Worm (Caenorhabditis elegans) whole organism, L1 larva: Measurements from ENCODE around the gene gpd-1.
A peak's percentile ranks its signal among the peaks of the same experiment; 100 is the strongest.

ENCODE experiments used
- C04F5.9 ChIP-seq: sonication (generic microtip); optimal IDR thresholded peaks from 2 replicates; lab custom pipeline; 2016; ENCODE audit warnings: missing genetic modification characterization, missing compliant biosample characterization
- C16A3.4 ChIP-seq: fragments of 150-350 bp; optimal IDR thresholded peaks from 2 replicates; lab custom pipeline; 2014; ENCODE audit warnings: missing biosample characterization, missing genetic modification characterization
- C34B4.2 ChIP-seq: sonication (generic microtip); optimal IDR thresholded peaks from 2 replicates; lab custom pipeline; 2017; ENCODE audit warnings: mild to moderate bottlenecking, missing genetic modification characterization, missing compliant biosample characterization
- aha-1 ChIP-seq: fragments of 150-350 bp; optimal IDR thresholded peaks from 2 replicates; lab custom pipeline; 2014; ENCODE audit warnings: missing biosample characterization, missing genetic modification characterization
- aly-2 ChIP-seq: fragments of 150-350 bp; optimal IDR thresholded peaks from 2 replicates; lab custom pipeline; 2014; ENCODE audit warnings: missing biosample characterization, missing genetic modification characterization
- ama-1 ChIP-seq: fragments of 150-350 bp; optimal IDR thresholded peaks from 2 replicates; lab custom pipeline; 2014
- ceh-8 ChIP-seq: fragments of 200-800 bp; sonication (Bioruptor generic); optimal IDR thresholded peaks from 2 replicates; lab custom pipeline; 2018; ENCODE audit warnings: mild to moderate bottlenecking, missing genetic modification characterization, moderate library complexity, missing compliant biosample characterization
- ceh-88 ChIP-seq: fragments of 200-800 bp; sonication (Bioruptor generic); IDR thresholded peaks from 2 replicates; pipeline ENCODE4 v1.3.6; 2022; ENCODE audit warnings: missing genetic modification characterization, missing compliant biosample characterization
- ceh-90 ChIP-seq: sonication (generic microtip); optimal IDR thresholded peaks from 2 replicates; lab custom pipeline; 2016; ENCODE audit warnings: missing genetic modification characterization, missing compliant biosample characterization
- ces-1 ChIP-seq: fragments of 150-350 bp; optimal IDR thresholded peaks from 2 replicates; lab custom pipeline; 2014; ENCODE audit warnings: missing biosample characterization, missing genetic modification reagents, missing genetic modification characterization
- dsc-1 ChIP-seq: sonication (generic microtip); optimal IDR thresholded peaks from 2 replicates; lab custom pipeline; 2016; ENCODE audit warnings: mild to moderate bottlenecking, missing genetic modification characterization, missing compliant biosample characterization
- elt-2 ChIP-seq: sonication (generic microtip); optimal IDR thresholded peaks from 2 replicates; lab custom pipeline; 2016; ENCODE audit warnings: missing genetic modification characterization, mild to moderate bottlenecking, inconsistent platforms, missing compliant biosample characterization, missing genetic modification reagents
- fkh-10 ChIP-seq: sonication (generic microtip); optimal IDR thresholded peaks from 2 replicates; lab custom pipeline; 2017; ENCODE audit warnings: missing biosample characterization, missing genetic modification reagents, missing genetic modification characterization
- fkh-8 ChIP-seq: sonication (generic microtip); optimal IDR thresholded peaks from 2 replicates; lab custom pipeline; 2016; ENCODE audit warnings: mild to moderate bottlenecking, missing genetic modification characterization, missing compliant biosample characterization
- hlh-17 ChIP-seq: fragments of 200-800 bp; sonication (Bioruptor generic); optimal IDR thresholded peaks from 2 replicates; lab custom pipeline; 2018; ENCODE audit warnings: missing genetic modification characterization, mild to moderate bottlenecking, missing compliant biosample characterization, moderate library complexity, borderline replicate concordance
- hlh-4 ChIP-seq: sonication (generic microtip); optimal IDR thresholded peaks from 2 replicates; lab custom pipeline; 2016; ENCODE audit warnings: mild to moderate bottlenecking, missing genetic modification characterization, missing compliant biosample characterization
- hpl-2 ChIP-seq: fragments of 150-350 bp; optimal IDR thresholded peaks from 2 replicates; lab custom pipeline; 2014; ENCODE audit warnings: missing biosample characterization, missing genetic modification reagents, missing genetic modification characterization
- irx-1 ChIP-seq: sonication (generic microtip); optimal IDR thresholded peaks from 2 replicates; lab custom pipeline; 2016; ENCODE audit warnings: missing genetic modification characterization, missing compliant biosample characterization
- isw-1 ChIP-seq: fragments of 200-800 bp; sonication (Bioruptor generic); IDR thresholded peaks from 2 replicates; pipeline ENCODE4 v1.3.6; 2022; ENCODE audit warnings: missing genetic modification characterization, missing compliant biosample characterization
- jun-1 ChIP-seq: fragments of 150-350 bp; optimal IDR thresholded peaks from 2 replicates; lab custom pipeline; 2014; ENCODE audit warnings: missing biosample characterization, missing genetic modification reagents, missing genetic modification characterization
- lin-15B ChIP-seq: fragments of 150-350 bp; sonication (generic microtip); optimal IDR thresholded peaks from 3 replicates; lab custom pipeline; 2014; ENCODE audit warnings: missing biosample characterization, missing genetic modification characterization
- lin-35 ChIP-seq, 2 experiments: fragments of 150-350 bp; optimal IDR thresholded peaks; 2 replicates each; lab custom pipeline; 2014; ENCODE audit warnings: missing biosample characterization in 2 of 2, missing genetic modification characterization in 2 of 2, missing genetic modification reagents in 2 of 2
- lin-39 ChIP-seq: fragments of 150-350 bp; optimal IDR thresholded peaks from 2 replicates; lab custom pipeline; 2014; ENCODE audit warnings: missing biosample characterization, missing genetic modification reagents, missing genetic modification characterization
- lsy-2 ChIP-seq, 2 experiments: fragments of 150-350 bp; optimal IDR thresholded peaks; 2 replicates each; lab custom pipeline; 2014; ENCODE audit warnings: missing biosample characterization in 2 of 2, missing genetic modification characterization in 2 of 2
- mab-9 ChIP-seq: fragments of 200-800 bp; sonication (Bioruptor generic); IDR thresholded peaks from 2 replicates; pipeline ENCODE4 v1.3.6; 2022; ENCODE audit warnings: missing genetic modification reagents, missing genetic modification characterization, missing compliant biosample characterization
- mdl-1 ChIP-seq, 2 experiments: fragments of 150-350 bp; optimal IDR thresholded peaks; 2 replicates each; lab custom pipeline; 2014 to 2017; ENCODE audit warnings: missing biosample characterization in 2 of 2, missing genetic modification characterization in 2 of 2, inconsistent platforms in 1 of 2
- mef-2 ChIP-seq: fragments of 150-350 bp; optimal IDR thresholded peaks from 2 replicates; lab custom pipeline; 2014; ENCODE audit warnings: missing biosample characterization, missing genetic modification characterization
- mep-1 ChIP-seq: fragments of 150-350 bp; optimal IDR thresholded peaks from 2 replicates; lab custom pipeline; 2014; ENCODE audit warnings: missing biosample characterization, missing genetic modification characterization
- nhr-11 ChIP-seq: fragments of 150-350 bp; optimal IDR thresholded peaks from 2 replicates; lab custom pipeline; 2014; ENCODE audit warnings: missing biosample characterization, missing genetic modification characterization
- nhr-12 ChIP-seq: sonication (generic microtip); optimal IDR thresholded peaks from 2 replicates; lab custom pipeline; 2017; ENCODE audit warnings: missing biosample characterization, missing genetic modification characterization
- nhr-20 ChIP-seq: sonication (generic microtip); optimal IDR thresholded peaks from 2 replicates; lab custom pipeline; 2016; ENCODE audit warnings: mild to moderate bottlenecking, missing genetic modification characterization, missing compliant biosample characterization
- nhr-237 ChIP-seq: fragments of 150-350 bp; optimal IDR thresholded peaks from 2 replicates; lab custom pipeline; 2014; ENCODE audit warnings: missing biosample characterization, missing genetic modification characterization
- nhr-47 ChIP-seq: sonication (generic microtip); optimal IDR thresholded peaks from 2 replicates; lab custom pipeline; 2016; ENCODE audit warnings: mild to moderate bottlenecking, missing genetic modification characterization, moderate library complexity, missing compliant biosample characterization
- nhr-84 ChIP-seq: sonication (generic microtip); optimal IDR thresholded peaks from 2 replicates; lab custom pipeline; 2017; ENCODE audit warnings: missing biosample characterization, missing genetic modification characterization
- nhr-85 ChIP-seq: sonication (generic microtip); peaks from one replicate; lab custom pipeline; 2016; ENCODE audit warnings: missing genetic modification characterization, inconsistent platforms, missing compliant biosample characterization
- nhr-90 ChIP-seq: sonication (generic microtip); optimal IDR thresholded peaks from 2 replicates; lab custom pipeline; 2016; ENCODE audit warnings: mild to moderate bottlenecking, missing genetic modification characterization, missing compliant biosample characterization; ENCODE audit not compliant: poor library complexity
- pag-3 ChIP-seq: sonication (generic microtip); optimal IDR thresholded peaks from 2 replicates; lab custom pipeline; 2017; ENCODE audit warnings: missing genetic modification characterization, mild to moderate bottlenecking, missing compliant biosample characterization, antibody characterized with exemption, borderline replicate concordance; ENCODE audit not compliant: insufficient read depth
- pqm-1 ChIP-seq: sonication (generic microtip); optimal IDR thresholded peaks from 3 replicates; lab custom pipeline; 2017; ENCODE audit warnings: missing biosample characterization, missing genetic modification characterization
- snpc-4 ChIP-seq: fragments of 150-350 bp; optimal IDR thresholded peaks from 2 replicates; lab custom pipeline; 2014; ENCODE audit warnings: missing biosample characterization, missing genetic modification characterization
- snu-23 ChIP-seq: sonication (generic microtip); optimal IDR thresholded peaks from 2 replicates; lab custom pipeline; 2016; ENCODE audit warnings: missing genetic modification characterization, missing compliant biosample characterization
- sox-4 ChIP-seq: sonication (generic microtip); optimal IDR thresholded peaks from 2 replicates; lab custom pipeline; 2016; ENCODE audit warnings: missing genetic modification characterization, missing compliant biosample characterization
- sptf-1 ChIP-seq: fragments of 150-350 bp; optimal IDR thresholded peaks from 2 replicates; lab custom pipeline; 2014; ENCODE audit warnings: missing biosample characterization, missing genetic modification characterization
- swsn-7 ChIP-seq: sonication (generic microtip); optimal IDR thresholded peaks from 2 replicates; lab custom pipeline; 2016; ENCODE audit warnings: missing genetic modification characterization, missing compliant biosample characterization
- tbx-2 ChIP-seq: sonication (generic microtip); optimal IDR thresholded peaks from 2 replicates; lab custom pipeline; 2016; ENCODE audit warnings: missing genetic modification characterization, missing compliant biosample characterization
- tlp-1 ChIP-seq: fragments of 150-350 bp; optimal IDR thresholded peaks from 2 replicates; lab custom pipeline; 2014; ENCODE audit warnings: missing biosample characterization, missing genetic modification characterization
- unc-62 ChIP-seq: fragments of 150-350 bp; optimal IDR thresholded peaks from 2 replicates; lab custom pipeline; 2014; ENCODE audit warnings: missing biosample characterization, missing genetic modification reagents, missing genetic modification characterization
- unc-98 ChIP-seq: fragments of 200-800 bp; sonication (Bioruptor generic); IDR thresholded peaks from 2 replicates; pipeline ENCODE4 v1.3.6; 2022; ENCODE audit warnings: missing genetic modification characterization, missing compliant biosample characterization
- xbp-1 ChIP-seq: sonication (generic microtip); optimal IDR thresholded peaks from 2 replicates; lab custom pipeline; 2016; ENCODE audit warnings: missing genetic modification characterization, missing compliant biosample characterization
- ztf-11 ChIP-seq, 2 experiments: sonication (generic microtip); optimal IDR thresholded peaks; 2 replicates each; lab custom pipeline; 2016 to 2017; ENCODE audit warnings: missing genetic modification characterization in 2 of 2, missing biosample characterization in 1 of 2, missing compliant biosample characterization in 1 of 2
- ztf-4 ChIP-seq: fragments of 150-350 bp; optimal IDR thresholded peaks from 2 replicates; lab custom pipeline; 2014; ENCODE audit warnings: missing biosample characterization, missing genetic modification characterization

Gene gpd-1

DNA sequence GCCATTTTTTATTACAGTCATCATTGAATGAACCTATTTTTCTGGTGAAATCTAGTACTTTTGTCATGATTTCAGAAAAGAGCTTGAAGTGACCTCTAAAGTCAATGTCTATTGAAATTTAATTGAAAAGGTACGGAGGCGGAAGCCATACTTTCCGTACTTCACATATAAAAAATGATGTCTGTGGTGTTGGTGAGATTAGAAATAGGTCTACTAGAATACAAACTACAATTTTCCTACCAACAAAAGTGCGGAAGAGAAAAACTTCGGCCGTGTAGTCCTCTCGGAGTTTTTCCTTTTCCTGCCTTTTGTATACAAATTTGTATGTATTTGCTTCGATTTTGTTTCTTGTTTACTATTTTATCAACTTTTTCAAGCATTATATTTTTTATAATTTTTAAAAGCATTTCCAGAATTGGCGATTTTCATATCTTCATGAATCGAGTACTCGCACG lies 1.4 kb downstream of the gpd-1 start, which contains the start of gene T09F3.4 (continued):
- TF ChIP-seq fkh-10 (GFP tag; lab: Kevin White, UChicago) (peak; percentile 21), nhr-85 (tag; lab: Kevin White, UChicago) (peak; percentile 89), dsc-1 (tag; lab: Kevin White, UChicago) (peak; percentile 83), lsy-2 (tag; optimal IDR thresholded peaks at IDR 0.05; lab: Kevin White, UChicago) (peak; percentile 72 to 76), xbp-1 (tag; lab: Kevin White, UChicago) (peak; percentile 78), snu-23 (peak; percentile 79), irx-1 (tag; lab: Kevin White, UChicago) (peak; percentile 82), ceh-88 (no peak), isw-1 (GFP tag; lab: Robert Waterston, UW) (peak; percentile 48), jun-1 (no peak), hpl-2 (GFP tag; lab: Kevin White, UChicago) (no peak), nhr-11 (no peak), ztf-11 (tag; optimal IDR thresholded peaks at IDR 0.05; lab: Kevin White, UChicago) (peak in 1 of 2 experiments; percentile 85), swsn-7 (tag; lab: Kevin White, UChicago) (peak; percentile 77), unc-98 (GFP tag; lab: Robert Waterston, UW) (no peak; the same call in 1 of the 2 replicates), aly-2 (tag; lab: Kevin White, UChicago) (no peak), ceh-90 (tag; lab: Kevin White, UChicago) (peak; percentile 86), tbx-2 (tag; lab: Kevin White, UChicago) (peak; percentile 82), aha-1 (tag; lab: Kevin White, UChicago) (no peak), mep-1 (tag; lab: Kevin White, UChicago) (peak; percentile 72), ztf-4 (tag; lab: Kevin White, UChicago) (peak; percentile 0), sox-4 (peak; percentile 84), mef-2 (tag; lab: Kevin White, UChicago) (no peak), ces-1 (GFP tag; lab: Kevin White, UChicago) (no peak), nhr-20 (peak; percentile 92), fkh-8 (tag; lab: Kevin White, UChicago) (peak; percentile 59), nhr-90 (tag; lab: Kevin White, UChicago) (peak; percentile 82), ama-1 (no peak), mab-9 (GFP tag; lab: Robert Waterston, UW) (no peak), nhr-84 (no peak), nhr-12 (tag; lab: Kevin White, UChicago) (no peak), mdl-1 (tag; optimal IDR thresholded peaks at IDR 0.05; lab: Kevin White, UChicago) (no peak), snpc-4 (tag; lab: Kevin White, UChicago) (peak; percentile 37), ceh-8 (GFP tag; lab: Kevin White, UChicago) (no peak), pqm-1 (tag; lab: Kevin White, UChicago) (no peak), C34B4.2 (no peak), C16A3.4 (tag; lab: Kevin White, UChicago) (peak; percentile 38), unc-62 (no peak), lin-15B (tag; lab: Kevin White, UChicago) (peak; percentile 28)
- TF ChIP-seq, all 84 proteins: peak for 47

- TF ChIP-seq lsy-2 (tag; optimal IDR thresholded peaks at IDR 0.05; lab: Kevin White, UChicago) (no peak), nhr-47 (tag; lab: Kevin White, UChicago) (no peak), tlp-1 (tag; lab: Kevin White, UChicago) (no peak), dsc-1 (tag; lab: Kevin White, UChicago) (no peak), sptf-1 (tag; lab: Kevin White, UChicago) (no peak)
Measured at ce11 chrII:10396578-10396977, 2.6 kb downstream of the gpd-1 start, which contains the start of gene T09F3.5. Gene T09F3.5 (plus strand): TSS chrII:10396878.

ce11 chrII:10402991-10403390 lies 9.1 kb downstream of the gpd-1 start:
- TF ChIP-seq hlh-17 (GFP tag; lab: Kevin White, UChicago) (no peak), aha-1 (tag; lab: Kevin White, UChicago) (no peak), lsy-2 (tag; optimal IDR thresholded peaks at IDR 0.05; lab: Kevin White, UChicago) (no peak), xbp-1 (tag; lab: Kevin White, UChicago) (no peak), sptf-1 (tag; lab: Kevin White, UChicago) (no peak), nhr-20 (peak; percentile 33), hlh-4 (no peak), pag-3 (no peak), lin-35 (GFP tag; optimal IDR thresholded peaks at IDR 0.05; lab: Kevin White, UChicago) (peak in 1 of 2 experiments; percentile 5), nhr-237 (tag; lab: Kevin White, UChicago) (no peak), elt-2 (peak; percentile 88), ceh-90 (tag; lab: Kevin White, UChicago) (no peak), aly-2 (tag; lab: Kevin White, UChicago) (no peak), nhr-90 (tag; lab: Kevin White, UChicago) (peak; percentile 5), lin-39 (tag; lab: Kevin White, UChicago) (no peak), mdl-1 (tag; optimal IDR thresholded peaks at IDR 0.05; lab: Kevin White, UChicago) (no peak), C04F5.9 (tag; lab: Kevin White, UChicago) (no peak), snu-23 (no peak)
